Fruit fly (Drosophila melanogaster): ENCODE measurements around the gene TMEM216.

DNA sequence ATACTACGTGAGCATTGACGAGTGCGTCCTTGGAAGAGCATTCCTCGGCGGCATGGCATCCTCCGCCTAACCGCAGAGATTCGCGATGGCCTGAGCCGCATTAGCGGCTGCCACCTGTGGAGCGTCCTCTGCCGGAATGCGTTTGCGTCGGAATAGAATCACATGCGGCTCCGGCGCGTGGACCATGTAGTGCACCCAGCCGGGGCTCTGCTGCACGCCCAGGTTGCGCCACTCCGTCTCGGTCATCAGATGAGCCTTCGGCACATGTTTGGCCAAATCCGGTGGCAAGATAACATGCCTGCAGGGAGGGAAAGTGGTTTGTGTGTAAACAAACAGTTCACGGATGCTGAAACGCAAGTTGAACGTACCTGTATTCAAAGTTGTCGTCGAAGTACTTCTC lies 672 bp upstream of the TMEM216 start:
- TF ChIP-seq psq (optimal IDR thresholded peaks at IDR 0.05) (no peak), Myc (optimal IDR thresholded peaks at IDR 0.05) (no peak), Sin3A (optimal IDR thresholded peaks at IDR 0.05) (no peak)

Measured in Kc167 (cell line).